Fruit fly (Drosophila melanogaster): ENCODE measurements around the gene Stip1.

Stip1 gene

dm6 chr2L:286421-286820, 8.5 kb upstream of the Stip1 start (continued):
- TF ChIP-seq CG9609 (GFP tag; optimal IDR thresholded peaks at IDR 0.05) (peak; percentile 43), nerfin-1 (tag; optimal IDR thresholded peaks at IDR 0.05) (no peak), otp (GFP tag; IDR thresholded peaks at IDR 0.05) (peak; percentile 64), Dip3 (GFP tag; optimal IDR thresholded peaks at IDR 0.05) (peak; percentile 77), CG7839 (tag; optimal IDR thresholded peaks at IDR 0.05) (peak; percentile 73), disco-r (GFP tag; optimal IDR thresholded peaks at IDR 0.05) (no peak), NfI (GFP tag; optimal IDR thresholded peaks at IDR 0.05) (peak; percentile 65), eve (GFP tag; optimal IDR thresholded peaks at IDR 0.05) (no peak), gsb (GFP tag; IDR thresholded peaks at IDR 0.05) (peak; percentile 72), Nf-YC (tag; optimal IDR thresholded peaks at IDR 0.05) (no peak), GATAe (GFP tag; conservative IDR thresholded peaks at IDR 0.05) (peak; percentile 94), emc (GFP tag; optimal IDR thresholded peaks at IDR 0.05) (no peak), gt (GFP tag; IDR thresholded peaks at IDR 0.05) (no peak), CG14441 (GFP tag; IDR thresholded peaks at IDR 0.05) (peak; percentile 77), insv (GFP tag; optimal IDR thresholded peaks at IDR 0.05) (no peak), pum (GFP tag; optimal IDR thresholded peaks at IDR 0.05) (peak; percentile 51), oc (tag; optimal IDR thresholded peaks at IDR 0.05) (peak; percentile 27), Elba2 (GFP tag; optimal IDR thresholded peaks at IDR 0.05) (no peak), CG13424 (tag; optimal IDR thresholded peaks at IDR 0.05) (peak; percentile 57), bcd (GFP tag; optimal IDR thresholded peaks at IDR 0.05) (peak; percentile 56), lmd (GFP tag; IDR thresholded peaks at IDR 0.05) (peak; percentile 77), CG12155 (GFP tag; optimal IDR thresholded peaks at IDR 0.05) (peak; percentile 64), CG9215 (GFP tag; IDR thresholded peaks at IDR 0.05) (0 out of 2 replicates have a peak, but pooled peaks have one; percentile 36), gro (GFP tag; optimal IDR thresholded peaks at IDR 0.05) (peak; percentile 78), sqz (GFP tag; optimal IDR thresholded peaks at IDR 0.05) (no peak), CG12391 (tag; optimal IDR thresholded peaks at IDR 0.05) (peak; percentile 65), wek (GFP tag; optimal IDR thresholded peaks at IDR 0.05) (no peak), tgo (GFP tag; IDR thresholded peaks at IDR 0.05) (peak; percentile 69; the same call in 2 of the 3 replicates), HLH3B (GFP tag; IDR thresholded peaks at IDR 0.05) (peak; percentile 61), CG4282 (GFP tag; optimal IDR thresholded peaks at IDR 0.05) (no peak), Dp (GFP tag; optimal IDR thresholded peaks at IDR 0.05) (no peak), CG7556 (GFP tag; optimal IDR thresholded peaks at IDR 0.05) (peak; percentile 30), Meics (GFP tag; optimal IDR thresholded peaks at IDR 0.05) (peak; percentile 81), D (optimal IDR thresholded peaks at IDR 0.05) (no peak), D (GFP tag; optimal IDR thresholded peaks at IDR 0.05) (no peak), CG6272 (GFP tag; IDR thresholded peaks at IDR 0.05) (peak; percentile 35; the same call in 1 of the 2 replicates), HLHmδ (GFP tag; optimal IDR thresholded peaks at IDR 0.05) (peak; percentile 19), Gug (GFP tag; IDR thresholded peaks at IDR 0.05) (peak; percentile 84; the same call in 3 of the 4 replicates), CG9876 (GFP tag; optimal IDR thresholded peaks at IDR 0.05) (peak; percentile 63), Poxn (GFP tag; IDR thresholded peaks at IDR 0.05) (peak; percentile 4; the same call in 1 of the 2 replicates), Neu2 (GFP tag; optimal IDR thresholded peaks at IDR 0.05; ENCODE audit: borderline replicate concordance) (no peak), CG13287 (GFP tag; IDR thresholded peaks at IDR 0.05; ENCODE audit: partially characterized antibody) (no peak), Hey (tag; optimal IDR thresholded peaks at IDR 0.05) (no peak), psq (GFP tag; optimal IDR thresholded peaks at IDR 0.05) (no peak), CG7928 (GFP tag; optimal IDR thresholded peaks at IDR 0.05) (peak; percentile 31), Camta (GFP tag; optimal IDR thresholded peaks at IDR 0.05) (peak; percentile 42), CG17385 (GFP tag; optimal IDR thresholded peaks at IDR 0.05) (peak; percentile 70), yki (optimal IDR thresholded peaks at IDR 0.05) (no peak), Trl (optimal IDR thresholded peaks at IDR 0.05) (no peak), Trl (GFP tag; optimal IDR thresholded peaks at IDR 0.05) (peak; percentile 72), bsh (GFP tag; optimal IDR thresholded peaks at IDR 0.05) (peak; percentile 46 to 54), lilli (GFP tag; optimal IDR thresholded peaks at IDR 0.05) (peak; percentile 87), sisA (GFP tag; IDR thresholded peaks at IDR 0.05) (peak; percentile 61)
